Fruit fly (Drosophila melanogaster): ENCODE results near the gene CG17768.

Gene CG17768

DNA sequence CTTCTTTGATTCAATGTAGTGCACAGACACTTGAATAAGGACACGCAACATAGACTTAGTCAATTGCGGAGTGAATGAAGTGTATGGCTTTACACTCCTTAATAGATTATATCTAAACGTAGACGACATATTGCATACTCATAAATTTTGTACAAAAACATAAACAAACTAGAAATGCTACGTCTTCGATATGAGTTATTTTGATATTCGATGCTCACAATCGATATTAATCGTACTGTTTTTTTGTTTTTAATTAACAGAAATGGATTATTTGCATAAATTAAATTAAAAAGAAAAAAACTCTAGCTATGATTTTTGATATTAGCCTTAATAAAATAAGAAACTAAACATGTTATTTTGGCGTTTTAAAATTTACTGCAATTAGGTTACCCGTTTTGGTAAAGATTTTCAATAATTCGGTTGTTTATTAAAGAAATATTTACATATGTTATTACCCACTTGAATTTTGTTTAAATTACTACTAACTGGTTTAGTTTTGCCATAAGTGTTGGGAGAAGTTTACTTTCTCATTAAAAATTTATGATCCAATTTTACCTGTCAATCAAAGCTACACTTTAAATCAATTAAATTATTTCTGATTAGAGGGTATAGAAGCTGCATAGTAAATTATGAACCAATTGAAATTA is at the start of gene CG17768, which contains the start of the genes LSm-4 and Ir31a:
Gene CG17768, minus strand, starts transcription at position 196 of the 647 bp plus-strand sequence.
Gene LSm-4, minus strand, starts transcription at position 196 of the 647 bp plus-strand sequence.
Gene Ir31a, plus strand, starts transcription at position 558 of the 647 bp plus-strand sequence.
- no peak for TF ChIP-seq CG8478 (optimal IDR thresholded peaks at IDR 0.05)
- TF ChIP-seq CTCF (optimal IDR thresholded peaks at IDR 0.05), result no peak

DNA sequence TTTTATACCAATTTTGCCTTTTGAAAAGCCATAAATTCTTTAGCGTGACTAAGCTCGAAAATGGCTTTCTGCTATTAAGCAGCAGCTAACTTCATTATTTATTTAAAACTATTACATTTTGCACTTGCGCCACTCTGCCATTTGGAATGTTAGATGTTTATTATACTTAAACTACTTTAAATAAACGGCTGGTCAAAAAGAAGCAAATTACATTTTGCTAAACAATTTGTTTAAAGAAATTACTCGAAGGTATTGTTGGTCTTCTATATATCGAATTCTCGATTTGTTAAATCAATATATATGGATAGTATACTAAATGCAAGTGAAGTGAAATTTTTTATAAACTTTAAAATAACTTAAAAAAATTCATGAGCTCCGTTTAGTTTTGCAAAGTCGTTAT is 47.3 kb upstream of the CG17768 start, which contains the start of gene ppk10:
Gene ppk10, minus strand, starts transcription at position 101 of the 400 bp plus-strand sequence.
- TF ChIP-seq CTCF (optimal IDR thresholded peaks at IDR 0.05), result no peak
- no peak for TF ChIP-seq CG8478 (optimal IDR thresholded peaks at IDR 0.05)

DNA sequence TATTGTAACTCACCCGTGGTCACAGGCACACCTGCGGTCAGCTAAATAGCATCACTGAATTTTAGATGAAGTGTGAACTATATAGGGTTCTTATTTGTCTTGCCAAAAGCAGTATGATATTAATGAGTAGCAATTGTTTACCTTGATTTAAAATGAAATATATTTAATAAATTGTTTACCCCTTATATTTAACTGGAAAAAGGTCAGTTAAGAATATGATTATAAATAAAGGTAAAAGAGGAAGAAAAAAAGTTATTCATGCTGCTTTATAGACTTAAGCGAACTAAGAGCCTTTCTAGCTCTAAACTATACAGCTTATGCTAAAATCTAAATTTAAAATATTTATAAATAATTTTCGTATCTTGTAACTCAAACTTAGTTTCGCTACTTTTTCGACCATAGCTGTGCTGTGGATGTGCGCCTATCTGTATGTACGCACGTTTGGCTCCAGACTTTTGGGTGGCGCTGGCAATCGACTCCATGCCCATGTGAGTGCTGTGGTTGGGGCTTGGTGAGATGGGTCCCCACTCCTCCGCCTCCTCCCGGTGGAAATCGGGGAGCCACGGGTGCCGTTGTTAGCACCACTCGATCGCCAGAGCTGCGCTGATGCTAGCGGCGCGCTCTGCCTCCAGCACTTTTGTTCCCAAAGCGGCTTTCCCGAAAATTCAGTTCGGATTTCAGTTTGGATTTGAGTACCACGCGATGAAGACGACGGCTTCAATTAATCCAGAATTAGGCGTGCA is 37.2 kb upstream of the CG17768 start, which contains the start of gene loh:
Gene loh, plus strand, starts transcription at position 487 of the 743 bp plus-strand sequence.
- TF ChIP-seq CG8478 (optimal IDR thresholded peaks at IDR 0.05) (no peak), CTCF (optimal IDR thresholded peaks at IDR 0.05) (no peak)

DNA sequence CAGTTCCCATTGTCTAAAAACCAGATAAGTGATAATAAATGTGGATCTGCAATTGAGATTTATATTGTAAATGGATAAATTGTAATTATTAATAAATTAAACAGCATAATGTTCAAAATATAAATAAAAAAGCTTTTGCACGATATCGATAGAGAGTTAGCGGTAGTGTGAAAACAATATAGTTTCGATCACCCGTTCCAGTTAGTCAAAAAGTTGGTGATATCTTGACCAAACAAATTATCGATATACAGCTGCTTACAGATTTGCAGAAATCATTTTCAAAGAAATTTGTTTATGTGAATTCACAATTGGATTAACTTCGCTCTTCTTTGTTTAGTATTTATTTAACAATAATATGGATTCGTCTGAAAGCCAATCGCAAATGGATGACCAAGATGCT is 34.2 kb upstream of the CG17768 start, which contains the start of gene Nse4:
Gene Nse4, plus strand, starts transcription at position 267 of the 400 bp plus-strand sequence.
- TF ChIP-seq CTCF (optimal IDR thresholded peaks at IDR 0.05) (no peak), CG8478 (optimal IDR thresholded peaks at IDR 0.05) (no peak)

DNA sequence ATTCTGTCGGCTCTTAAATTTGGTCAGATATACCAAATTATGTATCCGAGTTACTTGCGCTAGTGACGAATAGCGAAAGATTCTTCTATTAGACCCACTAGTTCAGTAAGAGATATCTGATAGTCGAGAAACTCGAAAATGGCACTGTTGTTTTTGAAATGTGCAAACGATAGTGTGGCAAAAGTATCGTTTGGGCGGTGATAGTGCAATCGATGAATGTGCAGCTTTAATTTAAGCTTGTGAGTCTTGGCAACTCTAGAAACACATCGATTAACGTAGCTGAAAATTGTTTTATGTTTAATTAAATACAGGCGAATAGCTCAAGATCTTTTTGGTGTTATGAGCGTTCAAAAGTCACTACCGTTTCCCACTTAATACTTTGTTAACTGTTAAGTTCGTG is 32.3 kb upstream of the CG17768 start, which contains the start of gene STUB1:
Gene STUB1, plus strand, starts transcription at position 232 of the 400 bp plus-strand sequence.
- TF ChIP-seq CTCF (optimal IDR thresholded peaks at IDR 0.05) (no peak), CG8478 (optimal IDR thresholded peaks at IDR 0.05) (no peak)

DNA sequence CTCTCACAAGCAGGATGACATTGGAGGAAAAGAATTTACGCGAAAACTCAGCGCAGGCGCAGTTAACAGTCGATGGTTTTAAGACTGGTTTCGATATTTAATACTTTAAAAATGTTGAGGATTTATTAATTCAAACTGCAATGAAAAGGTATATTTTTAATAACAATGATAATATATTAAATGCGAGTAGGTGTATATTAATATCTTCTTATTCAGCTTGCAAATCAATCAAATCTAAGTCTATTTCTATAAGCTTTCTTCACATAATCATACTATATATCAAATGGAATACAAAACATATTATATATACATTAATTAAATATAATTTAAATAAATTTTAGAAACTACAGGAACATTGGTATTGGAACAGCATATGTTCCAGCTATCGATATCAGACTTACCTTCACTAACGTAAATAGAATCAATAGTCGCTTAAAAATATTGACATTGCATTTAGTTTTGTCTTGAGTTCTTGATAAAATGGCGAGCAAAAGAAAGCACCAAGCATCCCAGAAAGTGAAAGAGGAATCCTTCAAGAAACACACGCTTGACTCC is 30.7 kb upstream of the CG17768 start, which contains the start of the genes TBC1D16 and holn1:
Gene TBC1D16, minus strand, starts transcription at position 51 of the 555 bp plus-strand sequence.
Gene holn1, plus strand, starts transcription at position 390 of the 555 bp plus-strand sequence.
- no peak for TF ChIP-seq CTCF (optimal IDR thresholded peaks at IDR 0.05)
- no peak for TF ChIP-seq CG8478 (optimal IDR thresholded peaks at IDR 0.05)

DNA sequence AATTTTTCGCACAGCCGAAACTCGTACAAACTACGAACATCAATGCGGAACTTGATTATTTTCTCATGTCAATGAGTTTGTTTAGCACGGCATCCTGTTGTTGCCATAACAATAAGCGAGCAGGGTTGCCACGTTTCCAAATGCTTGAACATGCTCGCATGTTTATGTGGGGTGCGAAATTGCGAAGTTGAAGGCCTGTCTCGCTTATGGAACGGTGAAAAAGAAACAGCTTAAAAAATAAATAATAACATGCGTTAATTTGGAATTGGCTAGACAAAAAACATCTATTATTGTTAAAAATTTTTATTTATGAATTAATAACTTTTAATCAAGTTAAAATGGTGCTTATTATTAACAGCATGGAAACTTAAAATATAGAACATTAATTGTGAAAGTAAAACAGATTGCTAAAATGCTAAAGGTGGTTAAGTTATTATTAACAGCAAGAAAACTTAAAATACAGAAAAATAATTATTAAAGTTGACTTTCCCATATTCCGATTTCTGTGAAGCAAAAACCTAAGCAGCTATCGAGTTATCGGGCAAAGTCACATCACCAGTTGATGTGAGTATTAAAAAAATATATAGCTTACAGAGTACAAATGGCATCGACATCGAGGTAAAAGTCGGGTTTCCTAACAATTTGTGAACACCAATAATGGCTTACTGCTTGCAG is 25.9 kb upstream of the CG17768 start, which contains the start of the genes Bug22 and TfIIB:
Gene Bug22, minus strand, starts transcription at position 117 of the 675 bp plus-strand sequence.
Gene TfIIB, plus strand, starts transcription at position 537 of the 675 bp plus-strand sequence.
- TF ChIP-seq CTCF (optimal IDR thresholded peaks at IDR 0.05) (no peak), CG8478 (optimal IDR thresholded peaks at IDR 0.05) (no peak)

DNA sequence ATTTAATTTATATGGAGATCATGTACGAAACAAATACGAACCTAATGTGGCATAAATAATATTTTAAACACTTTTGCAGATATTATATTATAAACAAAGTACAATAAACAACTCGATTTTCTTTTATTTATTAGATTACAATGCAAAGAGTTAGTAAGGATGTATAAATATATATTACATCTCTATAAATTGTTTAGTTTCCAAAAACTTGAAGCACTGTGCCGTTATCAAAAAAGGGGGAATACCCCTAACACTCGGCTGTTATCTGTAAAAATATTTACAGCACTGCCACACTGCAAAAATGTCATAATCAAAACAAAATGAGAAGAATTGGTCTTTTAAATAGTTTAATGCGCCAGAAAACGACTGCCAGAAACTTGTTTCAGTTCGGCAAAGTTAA is 23.5 kb upstream of the CG17768 start, which contains the start of gene CG5188:
Gene CG5188, plus strand, starts transcription at position 302 of the 400 bp plus-strand sequence.
- TF ChIP-seq CG8478 (optimal IDR thresholded peaks at IDR 0.05) (no peak), CTCF (optimal IDR thresholded peaks at IDR 0.05) (no peak)

DNA sequence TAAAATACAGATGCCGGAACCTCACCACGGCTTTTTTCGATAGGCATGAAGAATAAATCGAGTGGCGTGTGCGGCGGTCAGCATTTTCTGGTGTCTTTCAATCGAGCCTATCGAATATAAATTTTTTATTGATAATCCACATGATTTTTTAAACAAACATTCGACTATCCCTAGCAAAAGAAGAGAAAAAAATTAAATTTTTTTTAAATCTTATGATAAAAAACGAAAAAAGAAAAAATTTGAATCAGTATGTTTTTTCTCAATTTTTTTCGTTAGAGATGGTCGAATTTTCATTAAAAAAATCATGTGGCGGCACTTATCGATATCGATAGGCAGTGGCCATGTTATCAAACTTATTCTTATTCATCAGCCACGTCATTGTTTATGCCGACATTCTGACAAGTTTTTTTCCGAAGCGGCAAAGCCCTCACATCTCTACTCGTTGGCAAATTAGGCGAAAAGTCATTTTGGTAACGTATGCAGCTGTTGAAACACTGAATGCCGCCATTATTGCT is 21.6 kb upstream of the CG17768 start, which contains the start of the genes SmB and KdelR:
Gene SmB, minus strand, starts transcription at position 94 of the 515 bp plus-strand sequence.
Gene KdelR, plus strand, starts transcription at position 354 of the 515 bp plus-strand sequence.
- TF ChIP-seq CTCF (optimal IDR thresholded peaks at IDR 0.05), result no peak
- TF ChIP-seq CG8478 (optimal IDR thresholded peaks at IDR 0.05), result no peak

DNA sequence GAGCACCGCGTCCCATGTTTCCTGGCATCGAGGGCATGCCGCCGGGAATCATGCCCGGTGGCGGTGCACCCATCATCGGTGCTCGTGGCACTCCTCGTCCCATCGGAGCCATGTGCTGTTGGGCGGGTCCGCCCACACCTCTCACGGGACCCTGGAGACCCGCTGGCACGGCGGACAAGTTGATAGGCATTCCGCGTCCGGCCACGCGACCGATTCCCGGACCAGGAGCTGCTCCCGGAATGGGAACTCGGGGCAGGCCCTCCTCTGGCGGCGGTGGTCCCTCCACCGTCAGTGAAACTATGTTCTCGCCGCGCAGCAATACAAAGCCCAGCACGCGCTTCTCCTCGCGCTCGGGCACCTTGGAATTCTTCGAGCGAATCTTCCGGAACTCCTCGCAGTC is 20.6 kb upstream of the CG17768 start:
- no peak for TF ChIP-seq CTCF (optimal IDR thresholded peaks at IDR 0.05)
- TF ChIP-seq CG8478 (optimal IDR thresholded peaks at IDR 0.05), result no peak

DNA sequence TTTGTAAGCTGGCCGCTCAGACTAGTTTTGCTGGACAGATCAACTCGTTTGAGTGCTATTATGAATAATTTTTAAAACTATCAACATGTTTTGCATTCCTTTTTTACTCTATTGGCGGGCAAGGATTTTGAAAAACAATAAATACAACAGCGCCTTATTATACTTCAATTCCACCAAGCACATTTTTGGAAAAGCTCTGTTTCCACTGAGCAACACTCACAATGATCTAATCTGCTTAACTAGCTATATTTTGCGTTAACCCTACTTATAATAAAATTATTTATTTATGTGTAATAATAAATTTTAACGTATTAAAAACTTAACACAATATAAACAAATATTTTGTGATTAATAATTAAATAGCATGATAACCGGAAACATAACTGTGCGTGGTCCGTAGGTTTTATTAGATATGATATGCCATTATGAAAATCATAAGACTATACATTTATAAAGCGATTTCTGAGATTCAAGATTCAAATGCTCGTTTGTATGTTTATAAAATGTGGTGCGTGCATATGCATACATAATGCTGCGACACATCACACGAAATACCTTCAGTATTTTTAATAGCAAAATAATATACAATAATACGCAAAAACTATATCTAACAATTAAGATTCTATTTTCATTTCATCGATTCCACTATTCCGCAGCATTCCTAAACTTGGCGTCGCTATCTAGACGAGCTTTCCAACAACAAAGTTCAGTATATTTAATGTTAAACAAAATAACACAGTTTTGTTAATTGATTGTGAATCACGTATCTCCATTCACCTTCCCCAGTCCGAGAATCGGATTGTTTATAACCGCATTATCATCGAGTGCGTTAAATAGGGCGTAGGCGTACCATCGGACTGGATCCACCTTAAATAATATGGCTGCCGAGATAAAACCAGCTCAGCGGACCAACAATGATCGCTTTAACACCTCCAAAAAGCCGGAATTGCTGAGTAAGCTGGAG is 17.9 kb upstream of the CG17768 start, which contains the start of the genes pie and Wdfy2:
Gene pie, minus strand, starts transcription at position 138 of the 964 bp plus-strand sequence.
Gene Wdfy2, plus strand, starts transcription at position 649 of the 964 bp plus-strand sequence.
- TF ChIP-seq CTCF (optimal IDR thresholded peaks at IDR 0.05), result no peak
- TF ChIP-seq CG8478 (optimal IDR thresholded peaks at IDR 0.05), result no peak

DNA sequence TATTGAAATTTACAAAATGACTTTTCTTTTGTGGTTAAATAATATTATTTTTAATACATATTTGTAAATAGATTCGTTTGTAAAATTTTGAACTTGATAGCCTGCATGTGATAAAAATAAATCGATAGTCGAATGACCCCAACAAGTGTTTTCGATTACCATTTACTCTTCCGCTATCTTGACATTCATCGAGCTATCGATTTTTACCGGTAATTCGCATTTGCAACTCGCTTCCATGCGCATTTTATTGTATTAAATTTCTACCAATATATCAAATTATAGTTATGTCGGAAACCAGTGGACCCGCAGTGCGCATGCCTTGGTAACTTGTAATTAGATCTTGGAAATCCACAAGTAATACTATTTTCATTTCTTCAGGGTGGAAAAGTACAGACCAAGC is 14.0 kb upstream of the CG17768 start, which contains the start of gene RfC3:
Gene RfC3, plus strand, starts transcription at position 210 of the 400 bp plus-strand sequence.
- TF ChIP-seq CG8478 (optimal IDR thresholded peaks at IDR 0.05), result no peak
- no peak for TF ChIP-seq CTCF (optimal IDR thresholded peaks at IDR 0.05)
